Fruit fly (Drosophila melanogaster) whole organism, embryonic: ENCODE measurements around the gene CG45486.
A peak's percentile ranks its signal among the peaks of the same experiment; 100 is the strongest.

Experiments
- Abd-B ChIP-seq: fragments of 200-800 bp; sonication (Bioruptor generic); optimal IDR thresholded peaks from 2 replicates; lab custom pipeline; 2018; ENCODE audit warnings: missing biosample characterization, mild to moderate bottlenecking, missing genetic modification characterization, moderate library complexity
- Aef1 ChIP-seq: fragments of 200-800 bp; sonication (Bioruptor generic); IDR thresholded peaks from 3 replicates; pipeline ENCODE4 v1.3.6; 2022; ENCODE audit warnings: missing biosample characterization, missing genetic modification characterization
- Antp ChIP-seq: fragments of 200-800 bp; sonication (Bioruptor generic); optimal IDR thresholded peaks from 3 replicates; lab custom pipeline; 2016; ENCODE audit warnings: missing biosample characterization, missing genetic modification characterization
- Atf-2 ChIP-seq: fragments of 200-800 bp; sonication (Bioruptor generic); optimal IDR thresholded peaks from 2 replicates; lab custom pipeline; 2016; ENCODE audit warnings: missing biosample characterization, missing genetic modification characterization
- Bteb2 ChIP-seq: fragments of 200-800 bp; sonication (Bioruptor generic); optimal IDR thresholded peaks from 2 replicates; lab custom pipeline; 2016; ENCODE audit warnings: missing biosample characterization, missing genetic modification characterization
- CG12769 ChIP-seq: fragments of 200-800 bp; sonication (Bioruptor generic); optimal IDR thresholded peaks from 2 replicates; lab custom pipeline; 2019; ENCODE audit warnings: missing biosample characterization, mild to moderate bottlenecking, missing genetic modification characterization, moderate library complexity
- CG14014 ChIP-seq: fragments of 200-800 bp; sonication (Bioruptor generic); IDR thresholded peaks from 2 replicates; pipeline ENCODE4 v1.3.6; 2022; ENCODE audit warnings: missing biosample characterization, missing genetic modification characterization
- CG14050 ChIP-seq: fragments of 200-800 bp; sonication (Bioruptor generic); IDR thresholded peaks from 3 replicates; pipeline ENCODE4 v1.3.6; 2022; ENCODE audit warnings: missing biosample characterization, missing genetic modification characterization
- CG1647 ChIP-seq: fragments of 200-800 bp; sonication (Bioruptor generic); optimal IDR thresholded peaks from 3 replicates; lab custom pipeline; 2016; ENCODE audit warnings: missing biosample characterization, missing genetic modification characterization
- CG16863 ChIP-seq: fragments of 200-800 bp; sonication (Bioruptor generic); optimal IDR thresholded peaks from 3 replicates; lab custom pipeline; 2016; ENCODE audit warnings: missing biosample characterization, missing genetic modification characterization
- CG17912 ChIP-seq: fragments of 200-800 bp; sonication (Bioruptor generic); optimal IDR thresholded peaks from 2 replicates; lab custom pipeline; 2018; ENCODE audit warnings: missing biosample characterization, mild to moderate bottlenecking, missing genetic modification characterization
- CG3726 ChIP-seq: fragments of 200-800 bp; sonication (Bioruptor generic); IDR thresholded peaks from 3 replicates; pipeline ENCODE4, ENCODE4 v1.3.6; 2022; ENCODE audit warnings: missing biosample characterization, missing genetic modification characterization
- CG5180 ChIP-seq: fragments of 200-800 bp; sonication (Bioruptor generic); optimal IDR thresholded peaks from 3 replicates; lab custom pipeline; 2017; ENCODE audit warnings: missing biosample characterization, missing genetic modification characterization, mild to moderate bottlenecking, moderate library complexity, missing genetic modification reagents
- CG6254 ChIP-seq: fragments of 200-800 bp; sonication (Bioruptor generic); optimal IDR thresholded peaks from 3 replicates; lab custom pipeline; 2017; ENCODE audit warnings: mild to moderate bottlenecking, missing biosample characterization, missing genetic modification reagents, missing genetic modification characterization
- CG7745 ChIP-seq: fragments of 200-800 bp; sonication (Bioruptor generic); optimal IDR thresholded peaks from 2 replicates; lab custom pipeline; 2018; ENCODE audit warnings: missing biosample characterization, mild to moderate bottlenecking, missing genetic modification characterization, moderate library complexity
- E2f2 ChIP-seq: fragments of 200-800 bp; sonication (Bioruptor generic); IDR thresholded peaks from 2 replicates; pipeline ENCODE4 v1.3.6; 2022; ENCODE audit warnings: missing biosample characterization, missing genetic modification characterization
- Fer3 ChIP-seq: fragments of 200-800 bp; sonication (Bioruptor generic); optimal IDR thresholded peaks from 2 replicates; lab custom pipeline; 2018; ENCODE audit warnings: missing biosample characterization, mild to moderate bottlenecking, missing genetic modification characterization, moderate library complexity
- H2.0 ChIP-seq: fragments of 200-800 bp; sonication (Bioruptor generic); IDR thresholded peaks from 2 replicates; pipeline ENCODE4 v1.3.6; 2022; ENCODE audit warnings: missing biosample characterization, missing genetic modification characterization
- HHEX ChIP-seq: fragments of 200-800 bp; sonication (Bioruptor generic); optimal IDR thresholded peaks from 3 replicates; lab custom pipeline; 2017; ENCODE audit warnings: missing biosample characterization, mild to moderate bottlenecking, missing genetic modification characterization, missing genetic modification reagents
- Hr51 ChIP-seq, 2 experiments: fragments of 200-800 bp; sonication (Bioruptor generic); optimal IDR thresholded peaks; 2 replicates in 1 of 2; 3 replicates in 1 of 2; lab custom pipeline; 2016 to 2018; ENCODE audit warnings: missing biosample characterization in 2 of 2, missing genetic modification characterization in 2 of 2, mild to moderate bottlenecking in 1 of 2, moderate library complexity in 1 of 2
- Nf-YC ChIP-seq: fragments of 200-800 bp; optimal IDR thresholded peaks from 3 replicates; lab custom pipeline; 2019; ENCODE audit warnings: missing biosample characterization, mild to moderate bottlenecking, missing genetic modification characterization, moderate library complexity
- Scr ChIP-seq: fragments of 200-800 bp; sonication (Bioruptor generic); IDR thresholded peaks from 2 replicates; pipeline ENCODE4 v1.3.6; 2022; ENCODE audit warnings: missing biosample characterization, missing genetic modification characterization; ENCODE audit not compliant: partially characterized antibody
- Sin3A ChIP-seq: fragments of >200 bp; optimal IDR thresholded peaks from 2 replicates; lab custom pipeline; 2018
- ato ChIP-seq: fragments of 200-800 bp; sonication (Bioruptor generic); IDR thresholded peaks from 2 replicates; pipeline ENCODE4 v1.3.6; 2022; ENCODE audit warnings: missing biosample characterization, missing genetic modification characterization; ENCODE audit not compliant: partially characterized antibody
- bowl ChIP-seq: fragments of 200-800 bp; sonication (Bioruptor generic); IDR thresholded peaks from 2 replicates; pipeline ENCODE4 v1.3.6; 2022; ENCODE audit warnings: missing biosample characterization, missing genetic modification characterization
- cato ChIP-seq: fragments of 200-800 bp; sonication (Bioruptor generic); optimal IDR thresholded peaks from 2 replicates; lab custom pipeline; 2016; ENCODE audit warnings: missing biosample characterization, missing genetic modification characterization, borderline replicate concordance
- chinmo ChIP-seq: fragments of 200-800 bp; sonication (Bioruptor generic); IDR thresholded peaks from 4 replicates; pipeline ENCODE4 v1.3.6; 2022; ENCODE audit warnings: missing biosample characterization, missing genetic modification characterization; ENCODE audit not compliant: partially characterized antibody
- chn ChIP-seq: fragments of 200-800 bp; sonication (Bioruptor generic); optimal IDR thresholded peaks from 2 replicates; lab custom pipeline; 2016; ENCODE audit warnings: missing biosample characterization, missing genetic modification characterization
- dysf ChIP-seq: fragments of 200-800 bp; sonication (Bioruptor generic); IDR thresholded peaks from 3 replicates; pipeline ENCODE4 v1.3.6; 2022; ENCODE audit warnings: missing biosample characterization, missing genetic modification characterization
- gt ChIP-seq: fragments of 200-800 bp; sonication (Bioruptor generic); IDR thresholded peaks from 2 replicates; pipeline ENCODE4 v1.3.6; 2022; ENCODE audit warnings: missing biosample characterization, missing genetic modification characterization
- hbn ChIP-seq: fragments of 200-800 bp; sonication (Bioruptor generic); IDR thresholded peaks from 2 replicates; pipeline ENCODE4 v1.3.6; 2022; ENCODE audit warnings: missing biosample characterization, missing genetic modification characterization; ENCODE audit not compliant: partially characterized antibody
- her ChIP-seq: fragments of 200-800 bp; sonication (Bioruptor generic); optimal IDR thresholded peaks from 2 replicates; lab custom pipeline; 2016; ENCODE audit warnings: missing biosample characterization, missing genetic modification characterization
- klu ChIP-seq: fragments of 200-800 bp; sonication (Bioruptor generic); IDR thresholded peaks from 2 replicates; pipeline ENCODE4 v1.3.6; 2022; ENCODE audit warnings: missing biosample characterization, missing genetic modification characterization
- kni ChIP-seq: fragments of 200-800 bp; sonication (Bioruptor generic); optimal IDR thresholded peaks from 3 replicates; lab custom pipeline; 2017; ENCODE audit warnings: mild to moderate bottlenecking, missing biosample characterization, missing genetic modification reagents, missing genetic modification characterization
- mam ChIP-seq: fragments of 200-800 bp; sonication (Bioruptor generic); optimal IDR thresholded peaks from 3 replicates; lab custom pipeline; 2016; ENCODE audit warnings: missing biosample characterization, missing genetic modification characterization
- nerfin-1 ChIP-seq: fragments of 200-800 bp; sonication (Bioruptor generic); optimal IDR thresholded peaks from 3 replicates; lab custom pipeline; 2019; ENCODE audit warnings: missing biosample characterization, mild to moderate bottlenecking, missing genetic modification characterization, moderate library complexity
- onecut ChIP-seq: fragments of 200-800 bp; sonication (Bioruptor generic); IDR thresholded peaks from 2 replicates; pipeline ENCODE4 v1.3.6; 2022; ENCODE audit warnings: missing biosample characterization, missing genetic modification characterization
- pnt ChIP-seq: fragments of 200-800 bp; sonication (Bioruptor generic); optimal IDR thresholded peaks from 3 replicates; lab custom pipeline; 2016; ENCODE audit warnings: missing biosample characterization, missing genetic modification characterization
- prd ChIP-seq, 3 experiments: fragments of >200 bp in 2 of 3; fragments of 200-800 bp in 1 of 3; sonication (Bioruptor generic) in 1 of 3; optimal IDR thresholded peaks in 2 of 3; IDR thresholded peaks in 1 of 3; 2 replicates in 2 of 3; 3 replicates in 1 of 3; pipeline versions ENCODE4 v1.3.6 to Lab custom; 2017 to 2022; ENCODE audit warnings: missing biosample characterization in 1 of 3, missing genetic modification characterization in 1 of 3
- row ChIP-seq: fragments of 200-800 bp; sonication (Bioruptor generic); IDR thresholded peaks from 3 replicates; pipeline ENCODE4 v1.3.6; 2022; ENCODE audit warnings: missing biosample characterization, missing genetic modification characterization
- salm ChIP-seq: fragments of 200-800 bp; sonication (Bioruptor generic); optimal IDR thresholded peaks from 2 replicates; lab custom pipeline; 2018; ENCODE audit warnings: missing biosample characterization, mild to moderate bottlenecking, missing genetic modification characterization
- sd ChIP-seq: fragments of 200-800 bp; sonication (Bioruptor generic); optimal IDR thresholded peaks from 3 replicates; lab custom pipeline; 2018; ENCODE audit warnings: missing biosample characterization, mild to moderate bottlenecking, missing genetic modification characterization, moderate library complexity
- so ChIP-seq: fragments of 200-800 bp; sonication (Bioruptor generic); IDR thresholded peaks from 3 replicates; pipeline ENCODE4 v1.3.6; 2022; ENCODE audit warnings: missing biosample characterization, missing genetic modification characterization
- ssp ChIP-seq: fragments of 200-800 bp; sonication (Bioruptor generic); IDR thresholded peaks from 2 replicates; pipeline ENCODE4 v1.3.6; 2022; ENCODE audit warnings: missing biosample characterization, missing genetic modification characterization
- tna ChIP-seq: fragments of 200-800 bp; sonication (Bioruptor generic); IDR thresholded peaks from 2 replicates; pipeline ENCODE4 v1.3.6; 2022; ENCODE audit warnings: missing biosample characterization, missing genetic modification characterization; ENCODE audit not compliant: partially characterized antibody

CG45486 gene

dm6 chrX:19866145-19866972, 43.6 kb downstream of the CG45486 start, which contains the start of gene Hers (continued):
- TF ChIP-seq chinmo (GFP tag; lab: Robert Waterston, UW) (peak; percentile 3; the same call in 1 of the 4 replicates), nerfin-1 (tag; lab: Kevin White, UChicago) (peak; percentile 5), ato (GFP tag; lab: Robert Waterston, UW) (peak; percentile 90), Abd-B (GFP tag; lab: Kevin White, UChicago) (peak; percentile 7), sd (tag; lab: Kevin White, UChicago) (peak; percentile 1), cato (GFP tag; lab: Kevin White, UChicago) (no peak), CG6254 (GFP tag; lab: Kevin White, UChicago) (no peak), CG12769 (tag; lab: Kevin White, UChicago) (no peak), CG5180 (GFP tag; lab: Kevin White, UChicago) (peak; percentile 52), her (no peak), HHEX (GFP tag; lab: Kevin White, UChicago) (peak; percentile 7), Sin3A (peak; percentile 32)

- TF ChIP-seq Scr (GFP tag; lab: Robert Waterston, UW) (peak; percentile 91), so (no peak), CG16863 (GFP tag; lab: Kevin White, UChicago) (peak; percentile 27), chn (GFP tag; lab: Kevin White, UChicago) (no peak), row (GFP tag; lab: Robert Waterston, UW) (peak; percentile 60; the same call in 2 of the 3 replicates), dysf (GFP tag; lab: Robert Waterston, UW) (0 out of 3 replicates have a peak, but pooled peaks have one; percentile 30), gt (no peak), mam (GFP tag; lab: Kevin White, UChicago) (peak; percentile 45), CG7745 (tag; lab: Kevin White, UChicago) (no peak), Bteb2 (GFP tag; lab: Kevin White, UChicago) (no peak), Antp (GFP tag; lab: Kevin White, UChicago) (peak; percentile 62), tna (peak; percentile 87), CG14050 (GFP tag; lab: Robert Waterston, UW) (no peak), salm (no peak), Fer3 (tag; lab: Kevin White, UChicago) (peak; percentile 46), kni (GFP tag; lab: Kevin White, UChicago) (no peak), CG17912 (GFP tag; lab: Kevin White, UChicago) (no peak), klu (GFP tag; lab: Robert Waterston, UW) (no peak), CG1647 (GFP tag; lab: Kevin White, UChicago) (peak; percentile 11), CG3726 (GFP tag; lab: Robert Waterston, UW) (no peak), prd (optimal IDR thresholded peaks at IDR 0.05; lab: Kevin White, UChicago) (no peak), prd (GFP tag; IDR thresholded peaks at IDR 0.05; lab: Robert Waterston, UW) (peak; percentile 29; the same call in 1 of the 3 replicates), bowl (GFP tag; lab: Robert Waterston, UW) (no peak), hbn (peak; percentile 92), onecut (GFP tag; lab: Robert Waterston, UW) (no peak), CG14014 (GFP tag; lab: Robert Waterston, UW) (no peak; the same call in 1 of the 2 replicates), Nf-YC (tag; lab: Kevin White, UChicago) (no peak), E2f2 (peak; percentile 72), Atf-2 (GFP tag; lab: Kevin White, UChicago) (no peak), Hr51 (GFP tag; optimal IDR thresholded peaks at IDR 0.05; lab: Kevin White, UChicago) (peak in 1 of 2 experiments; percentile 37), ssp (no peak; the same call in 1 of the 2 replicates), H2.0 (GFP tag; lab: Robert Waterston, UW) (0 out of 2 replicates have a peak, but pooled peaks have one; percentile 13), pnt (GFP tag; lab: Kevin White, UChicago) (peak; percentile 45), Aef1 (peak; percentile 59; the same call in 2 of the 3 replicates)
These were observed 44.4 kb downstream of the CG45486 start, which contains the start of gene THADA for dm6 chrX:19865389-19866144. Gene THADA, minus strand, starts transcription at chrX:19865524.
